Worm (Caenorhabditis elegans) whole organism, L2 larva: ENCODE measurements around the gene srh-76.
A peak's percentile ranks its signal among the peaks of the same experiment; 100 is the strongest.

Experiments
- C34F6.9 ChIP-seq: fragments of 150-350 bp; optimal IDR thresholded peaks from 2 replicates; lab custom pipeline; 2014; ENCODE audit warnings: missing biosample characterization, missing genetic modification characterization
- F13H6.1 ChIP-seq: sonication (generic microtip); optimal IDR thresholded peaks from 2 replicates; lab custom pipeline; 2016; ENCODE audit warnings: missing genetic modification characterization, missing compliant biosample characterization
- R02D3.7 ChIP-seq: fragments of 150-350 bp; optimal IDR thresholded peaks from 2 replicates; lab custom pipeline; 2014; ENCODE audit warnings: missing biosample characterization, missing genetic modification characterization
- Y55F3AM.14 ChIP-seq: fragments of 200-800 bp; sonication (Bioruptor generic); optimal IDR thresholded peaks from 2 replicates; lab custom pipeline; 2018; ENCODE audit warnings: mild to moderate bottlenecking, missing genetic modification characterization, missing compliant biosample characterization
- ZK546.5 ChIP-seq: sonication (generic microtip); optimal IDR thresholded peaks from 2 replicates; lab custom pipeline; 2017; ENCODE audit warnings: missing biosample characterization, missing genetic modification characterization
- alr-1 ChIP-seq: fragments of 150-350 bp; optimal IDR thresholded peaks from 2 replicates; lab custom pipeline; 2014; ENCODE audit warnings: missing biosample characterization, missing genetic modification characterization
- aly-2 ChIP-seq: fragments of 150-350 bp; optimal IDR thresholded peaks from 2 replicates; lab custom pipeline; 2014; ENCODE audit warnings: missing biosample characterization, missing genetic modification characterization
- ama-1 ChIP-seq: fragments of 150-350 bp; optimal IDR thresholded peaks from 2 replicates; lab custom pipeline; 2018; ENCODE audit warnings: inconsistent platforms
- blmp-1 ChIP-seq: sonication (generic microtip); optimal IDR thresholded peaks from 2 replicates; lab custom pipeline; 2017; ENCODE audit warnings: missing genetic modification characterization, mild to moderate bottlenecking, missing compliant biosample characterization, antibody characterized with exemption, moderate library complexity; ENCODE audit not compliant: insufficient read depth
- ceh-16 ChIP-seq: fragments of 150-350 bp; optimal IDR thresholded peaks from 2 replicates; lab custom pipeline; 2014; ENCODE audit warnings: missing biosample characterization, missing genetic modification characterization
- ceh-82 ChIP-seq: fragments of 150-350 bp; optimal IDR thresholded peaks from 2 replicates; lab custom pipeline; 2014; ENCODE audit warnings: missing biosample characterization, missing genetic modification characterization
- crh-2 ChIP-seq: sonication (generic microtip); optimal IDR thresholded peaks from 2 replicates; lab custom pipeline; 2017; ENCODE audit warnings: missing biosample characterization, missing genetic modification characterization
- dmd-4 ChIP-seq: sonication (generic microtip); optimal IDR thresholded peaks from 2 replicates; lab custom pipeline; 2017; ENCODE audit warnings: missing biosample characterization, missing genetic modification characterization
- egl-27 ChIP-seq: sonication (generic microtip); optimal IDR thresholded peaks from 3 replicates; lab custom pipeline; 2017; ENCODE audit warnings: missing biosample characterization, missing genetic modification reagents, missing genetic modification characterization
- elt-1 ChIP-seq: fragments of 150-350 bp; optimal IDR thresholded peaks from 2 replicates; lab custom pipeline; 2014; ENCODE audit warnings: missing biosample characterization, missing genetic modification characterization
- elt-3 ChIP-seq: sonication (generic microtip); optimal IDR thresholded peaks from 2 replicates; lab custom pipeline; 2017; ENCODE audit warnings: missing biosample characterization, missing genetic modification characterization
- fos-1 ChIP-seq: fragments of 150-350 bp; optimal IDR thresholded peaks from 2 replicates; lab custom pipeline; 2014; ENCODE audit warnings: missing biosample characterization, missing genetic modification characterization
- gmeb-1 ChIP-seq: fragments of 150-350 bp; optimal IDR thresholded peaks from 2 replicates; lab custom pipeline; 2014; ENCODE audit warnings: missing biosample characterization, missing genetic modification characterization
- lin-11 ChIP-seq: fragments of 150-350 bp; sonication (generic microtip); optimal IDR thresholded peaks from 2 replicates; lab custom pipeline; 2014; ENCODE audit warnings: missing biosample characterization, missing genetic modification characterization, inconsistent platforms, mixed read lengths
- lin-13 ChIP-seq: fragments of 150-350 bp; optimal IDR thresholded peaks from 2 replicates; lab custom pipeline; 2014; ENCODE audit warnings: missing biosample characterization, missing genetic modification reagents, missing genetic modification characterization
- lin-39 ChIP-seq: fragments of 150-350 bp; optimal IDR thresholded peaks from 2 replicates; lab custom pipeline; 2014; ENCODE audit warnings: missing biosample characterization, missing genetic modification reagents, missing genetic modification characterization
- lsy-2 ChIP-seq, 2 experiments: fragments of 150-350 bp in 1 of 2; sonication (generic microtip) in 1 of 2; optimal IDR thresholded peaks; 2 replicates each; lab custom pipeline; 2014 to 2017; ENCODE audit warnings: missing biosample characterization in 2 of 2, missing genetic modification characterization in 2 of 2
- mab-5 ChIP-seq: fragments of 150-350 bp; optimal IDR thresholded peaks from 2 replicates; lab custom pipeline; 2014; ENCODE audit warnings: missing biosample characterization, missing genetic modification characterization
- mbf-1 ChIP-seq: sonication (generic microtip); optimal IDR thresholded peaks from 2 replicates; lab custom pipeline; 2017; ENCODE audit warnings: missing biosample characterization, missing genetic modification characterization
- mdl-1 ChIP-seq, 2 experiments: fragments of 150-350 bp in 1 of 2; sonication (generic microtip) in 1 of 2; optimal IDR thresholded peaks; 2 replicates each; lab custom pipeline; 2017; ENCODE audit warnings: missing biosample characterization in 2 of 2, missing genetic modification characterization in 2 of 2
- nhr-10 ChIP-seq: sonication (generic microtip); optimal IDR thresholded peaks from 2 replicates; lab custom pipeline; 2017; ENCODE audit warnings: missing biosample characterization, missing genetic modification characterization
- nhr-11 ChIP-seq: fragments of 150-350 bp; optimal IDR thresholded peaks from 2 replicates; lab custom pipeline; 2014; ENCODE audit warnings: missing biosample characterization, missing genetic modification characterization
- nhr-12 ChIP-seq: fragments of 150-350 bp; optimal IDR thresholded peaks from 2 replicates; lab custom pipeline; 2014; ENCODE audit warnings: missing biosample characterization, missing genetic modification characterization
- nhr-129 ChIP-seq: fragments of 150-350 bp; optimal IDR thresholded peaks from 2 replicates; lab custom pipeline; 2014; ENCODE audit warnings: missing biosample characterization, missing genetic modification characterization
- nhr-21 ChIP-seq: fragments of 150-350 bp; optimal IDR thresholded peaks from 2 replicates; lab custom pipeline; 2014; ENCODE audit warnings: missing biosample characterization, missing genetic modification characterization
- nhr-23 ChIP-seq: fragments of 150-350 bp; optimal IDR thresholded peaks from 2 replicates; lab custom pipeline; 2014; ENCODE audit warnings: missing biosample characterization, missing genetic modification reagents, missing genetic modification characterization
- nhr-237 ChIP-seq: fragments of 150-350 bp; optimal IDR thresholded peaks from 2 replicates; lab custom pipeline; 2014; ENCODE audit warnings: missing biosample characterization, missing genetic modification characterization
- nhr-25 ChIP-seq: fragments of 150-350 bp; sonication (generic microtip); optimal IDR thresholded peaks from 3 replicates; lab custom pipeline; 2014; ENCODE audit warnings: missing biosample characterization, missing genetic modification characterization
- nhr-6 ChIP-seq: fragments of 150-350 bp; optimal IDR thresholded peaks from 2 replicates; lab custom pipeline; 2014; ENCODE audit warnings: missing biosample characterization, missing genetic modification characterization
- nhr-77 ChIP-seq: fragments of 150-350 bp; optimal IDR thresholded peaks from 2 replicates; lab custom pipeline; 2014; ENCODE audit warnings: missing biosample characterization, missing genetic modification characterization
- peb-1 ChIP-seq: fragments of 150-350 bp; optimal IDR thresholded peaks from 2 replicates; lab custom pipeline; 2014; ENCODE audit warnings: missing biosample characterization, missing genetic modification characterization
- sem-4 ChIP-seq: fragments of 150-350 bp; optimal IDR thresholded peaks from 2 replicates; lab custom pipeline; 2014; ENCODE audit warnings: missing biosample characterization, missing genetic modification reagents, missing genetic modification characterization
- skn-1 ChIP-seq: sonication (generic microtip); optimal IDR thresholded peaks from 2 replicates; lab custom pipeline; 2017; ENCODE audit warnings: missing biosample characterization, missing genetic modification characterization
- sma-3 ChIP-seq: sonication (generic microtip); optimal IDR thresholded peaks from 2 replicates; lab custom pipeline; 2016; ENCODE audit warnings: missing genetic modification reagents, missing genetic modification characterization, missing compliant biosample characterization
- sma-9 ChIP-seq, 2 experiments: fragments of 150-350 bp in 1 of 2; sonication (generic microtip) in 1 of 2; optimal IDR thresholded peaks; 2 replicates each; lab custom pipeline; 2014 to 2016; ENCODE audit warnings: missing genetic modification characterization in 2 of 2, mild to moderate bottlenecking in 1 of 2, missing biosample characterization in 1 of 2, missing compliant biosample characterization in 1 of 2, missing genetic modification reagents in 1 of 2, moderate library complexity in 1 of 2
- snpc-4 ChIP-seq: fragments of 150-350 bp; optimal IDR thresholded peaks from 2 replicates; lab custom pipeline; 2014; ENCODE audit warnings: missing biosample characterization, missing genetic modification characterization
- unc-39 ChIP-seq: fragments of 150-350 bp; optimal IDR thresholded peaks from 2 replicates; lab custom pipeline; 2014; ENCODE audit warnings: missing biosample characterization, missing genetic modification characterization
- unc-55 ChIP-seq: fragments of 150-350 bp; sonication (generic microtip); optimal IDR thresholded peaks from 3 replicates; lab custom pipeline; 2014; ENCODE audit warnings: missing biosample characterization, missing genetic modification reagents, missing genetic modification characterization
- unc-62 ChIP-seq: fragments of 150-350 bp; optimal IDR thresholded peaks from 2 replicates; lab custom pipeline; 2014; ENCODE audit warnings: missing biosample characterization, missing genetic modification reagents, missing genetic modification characterization
- zag-1 ChIP-seq: fragments of 150-350 bp; optimal IDR thresholded peaks from 2 replicates; lab custom pipeline; 2014; ENCODE audit warnings: missing biosample characterization, missing genetic modification characterization
- ztf-1 ChIP-seq: fragments of 200-800 bp; sonication (Bioruptor generic); conservative IDR thresholded peaks from 2 replicates; pipeline ENCODE4 v1.3.6; 2022; ENCODE audit warnings: missing genetic modification characterization, missing compliant biosample characterization
- ztf-11 ChIP-seq: sonication (generic microtip); optimal IDR thresholded peaks from 2 replicates; lab custom pipeline; 2017; ENCODE audit warnings: missing biosample characterization, missing genetic modification characterization
- ztf-4 ChIP-seq: fragments of 150-350 bp; optimal IDR thresholded peaks from 2 replicates; lab custom pipeline; 2014; ENCODE audit warnings: missing biosample characterization, missing genetic modification characterization

srh-76 gene

ce11 chrV:5844349-5844760, 10.7 kb downstream of the srh-76 start:
- no peak for TF ChIP-seq ceh-82 (tag; lab: Kevin White, UChicago)
- peak in 1 of 2 experiments; percentile 73 for TF ChIP-seq lsy-2 (tag; optimal IDR thresholded peaks at IDR 0.05; lab: Kevin White, UChicago)
- no peak for TF ChIP-seq unc-39 (tag; lab: Kevin White, UChicago)
- TF ChIP-seq snpc-4 (tag; lab: Kevin White, UChicago) = no peak
- peak; percentile 35 for TF ChIP-seq nhr-6
- peak; percentile 62 for TF ChIP-seq ceh-16 (tag; lab: Kevin White, UChicago)
- TF ChIP-seq lin-39 (tag; lab: Kevin White, UChicago) = no peak
- TF ChIP-seq unc-55 (GFP tag; lab: Kevin White, UChicago) = no peak
- no peak for TF ChIP-seq alr-1 (tag; lab: Kevin White, UChicago)
- no peak for TF ChIP-seq peb-1 (tag; lab: Kevin White, UChicago)
- peak; percentile 84 for TF ChIP-seq sma-3 (GFP tag; lab: Kevin White, UChicago)
- TF ChIP-seq nhr-21 = peak; percentile 69
- TF ChIP-seq elt-1 = no peak
- TF ChIP-seq sem-4 (tag; lab: Kevin White, UChicago) = peak; percentile 78
- TF ChIP-seq lin-13 (GFP tag; lab: Kevin White, UChicago) = no peak
- TF ChIP-seq crh-2 (tag; lab: Kevin White, UChicago) = peak; percentile 77
- TF ChIP-seq aly-2 = no peak
- TF ChIP-seq nhr-10 (tag; lab: Kevin White, UChicago) = no peak
- TF ChIP-seq dmd-4 = no peak
- peak; percentile 95 for TF ChIP-seq blmp-1 (tag; lab: Kevin White, UChicago)
- TF ChIP-seq Y55F3AM.14 (GFP tag; lab: Kevin White, UChicago) = peak; percentile 68
- TF ChIP-seq gmeb-1 = peak; percentile 66
- TF ChIP-seq mab-5 (tag; lab: Kevin White, UChicago) = no peak
- no peak for TF ChIP-seq skn-1 (tag; lab: Kevin White, UChicago)
- TF ChIP-seq R02D3.7 (tag; lab: Kevin White, UChicago) = no peak
- no peak for TF ChIP-seq nhr-23 (tag; lab: Kevin White, UChicago)
- peak; percentile 89 for TF ChIP-seq nhr-129 (tag; lab: Kevin White, UChicago)
- TF ChIP-seq ztf-11 (tag; lab: Kevin White, UChicago) = no peak
- TF ChIP-seq mbf-1 (tag; lab: Kevin White, UChicago) = no peak
- peak; percentile 87 for TF ChIP-seq C34F6.9
- TF ChIP-seq sma-9 (GFP tag; optimal IDR thresholded peaks at IDR 0.05; lab: Kevin White, UChicago) = peak; percentile 96
- TF ChIP-seq sma-9 (tag; optimal IDR thresholded peaks at IDR 0.05; lab: Kevin White, UChicago) = no peak
- peak; percentile 79 for TF ChIP-seq ztf-4
- no peak for TF ChIP-seq nhr-77
- TF ChIP-seq ZK546.5 (tag; lab: Kevin White, UChicago) = no peak
- TF ChIP-seq nhr-25 = peak; percentile 96
- TF ChIP-seq egl-27 = peak; percentile 37
- TF ChIP-seq nhr-12 = no peak
- no peak for TF ChIP-seq nhr-237 (tag; lab: Kevin White, UChicago)
- peak; percentile 30 for TF ChIP-seq fos-1
- TF ChIP-seq mdl-1 (tag; optimal IDR thresholded peaks at IDR 0.05; lab: Kevin White, UChicago) = peak; percentile 61 to 68
- peak; percentile 89 for TF ChIP-seq F13H6.1
- no peak for TF ChIP-seq unc-62 (GFP tag; lab: Kevin White, UChicago)
- no peak for TF ChIP-seq nhr-11
- TF ChIP-seq ama-1 (lab: Kevin White, UChicago) = peak; percentile 90
- no peak for TF ChIP-seq elt-3
- peak; percentile 60 for TF ChIP-seq lin-11
- TF ChIP-seq zag-1 (tag; lab: Kevin White, UChicago) = no peak
- TF ChIP-seq ztf-1 (GFP tag; lab: Robert Waterston, UW) = no peak
- TF ChIP-seq, all 48 proteins: peak for 21
